In genomic region chr3R:25069569-25069968, dm6 we compare ENCODE assay signal across 1 fruit fly cellular context.
A peak's percentile ranks its signal among the peaks of the same experiment; 100 is the strongest.
TF ChIP-seq lines count a peak whose summit lies in the region.

Gene Stt3B (minus strand): TSS chr3R:25069637.
Gene CG11839 (plus strand): TSS chr3R:25069927.

TF ChIP-seq in whole organism, embryonic, 481 proteins besides CTCF, POLR2A, EP300 and RAD21 (continued from another document and continues in another):
- peak; percentile 70 for TF ChIP-seq CG18262 (tag; optimal IDR thresholded peaks at IDR 0.05; lab: Kevin White, UChicago)
- peak; percentile 45 for TF ChIP-seq gcm2 (GFP tag; optimal IDR thresholded peaks at IDR 0.05; lab: Kevin White, UChicago)
- TF ChIP-seq lov (optimal IDR thresholded peaks at IDR 0.05; lab: Kevin White, UChicago): no peak
- no peak for TF ChIP-seq lov (GFP tag; IDR thresholded peaks at IDR 0.05; lab: Robert Waterston, UW)
- TF ChIP-seq HmgZ (tag; optimal IDR thresholded peaks at IDR 0.05; lab: Kevin White, UChicago): peak; percentile 89
- TF ChIP-seq Oaz (GFP tag; IDR thresholded peaks at IDR 0.05; lab: Robert Waterston, UW): 0 out of 2 replicates have a peak, but pooled peaks have one; percentile 55
- TF ChIP-seq cas (GFP tag; IDR thresholded peaks at IDR 0.05; lab: Robert Waterston, UW): peak; percentile 10; the same call in 1 of the 2 replicates
- no peak for TF ChIP-seq gsb (GFP tag; IDR thresholded peaks at IDR 0.05; lab: Robert Waterston, UW)
- no peak for TF ChIP-seq CG11560 (tag; IDR thresholded peaks at IDR 0.05; lab: Robert Waterston, UW)
- no peak for TF ChIP-seq NfI (GFP tag; optimal IDR thresholded peaks at IDR 0.05; lab: Kevin White, UChicago)
- TF ChIP-seq gfzf (GFP tag; optimal IDR thresholded peaks at IDR 0.05; lab: Kevin White, UChicago): peak; percentile 46
- no peak for TF ChIP-seq sqz (GFP tag; optimal IDR thresholded peaks at IDR 0.05; lab: Kevin White, UChicago)
- TF ChIP-seq hkb (optimal IDR thresholded peaks at IDR 0.05; lab: Kevin White, UChicago): no peak
- peak; percentile 67 for TF ChIP-seq hkb (GFP tag; IDR thresholded peaks at IDR 0.05; lab: Robert Waterston, UW)
- TF ChIP-seq btn (GFP tag; optimal IDR thresholded peaks at IDR 0.05; lab: Kevin White, UChicago): peak; percentile 43
- TF ChIP-seq ara (GFP tag; IDR thresholded peaks at IDR 0.05; lab: Robert Waterston, UW): no peak; the same call in 1 of the 2 replicates
- no peak for TF ChIP-seq ham (GFP tag; IDR thresholded peaks at IDR 0.05; lab: Robert Waterston, UW)
- TF ChIP-seq CG1602 (GFP tag; optimal IDR thresholded peaks at IDR 0.05; lab: Kevin White, UChicago): peak; percentile 69
- TF ChIP-seq sd (tag; optimal IDR thresholded peaks at IDR 0.05; lab: Kevin White, UChicago): no peak
- TF ChIP-seq CG13775 (GFP tag; optimal IDR thresholded peaks at IDR 0.05; lab: Kevin White, UChicago): peak; percentile 74
- TF ChIP-seq CG5953 (GFP tag; IDR thresholded peaks at IDR 0.05; lab: Robert Waterston, UW): no peak
- no peak for TF ChIP-seq CG8478 (optimal IDR thresholded peaks at IDR 0.05; lab: Kevin White, UChicago)
- TF ChIP-seq CG15269 (tag; optimal IDR thresholded peaks at IDR 0.05; lab: Kevin White, UChicago): no peak
- peak; percentile 24 for TF ChIP-seq nom (GFP tag; optimal IDR thresholded peaks at IDR 0.05; lab: Kevin White, UChicago)
- peak; percentile 62; the same call in 1 of the 2 replicates for TF ChIP-seq Atf6 (GFP tag; IDR thresholded peaks at IDR 0.05; lab: Robert Waterston, UW)
- TF ChIP-seq Mrtf (GFP tag; IDR thresholded peaks at IDR 0.05; lab: Robert Waterston, UW): 0 out of 3 replicates have a peak, but pooled peaks have one; percentile 13
- TF ChIP-seq CG3163 (GFP tag; optimal IDR thresholded peaks at IDR 0.05; lab: Kevin White, UChicago): peak; percentile 68
- TF ChIP-seq dysf (GFP tag; IDR thresholded peaks at IDR 0.05; lab: Robert Waterston, UW): peak; percentile 71; the same call in 2 of the 3 replicates
- TF ChIP-seq CG1832 (GFP tag; optimal IDR thresholded peaks at IDR 0.05; lab: Kevin White, UChicago): no peak
- TF ChIP-seq wdn (GFP tag; IDR thresholded peaks at IDR 0.05; lab: Robert Waterston, UW): peak; percentile 43; the same call in 1 of the 2 replicates
- no peak for TF ChIP-seq Oli (tag; optimal IDR thresholded peaks at IDR 0.05; lab: Kevin White, UChicago)
- peak; percentile 62 for TF ChIP-seq B-H2 (GFP tag; optimal IDR thresholded peaks at IDR 0.05; lab: Kevin White, UChicago)
- peak; percentile 59 for TF ChIP-seq ERR (GFP tag; optimal IDR thresholded peaks at IDR 0.05; lab: Kevin White, UChicago)
- TF ChIP-seq vnd (GFP tag; IDR thresholded peaks at IDR 0.05; lab: Robert Waterston, UW; ENCODE audit: partially characterized antibody): peak; percentile 90
- TF ChIP-seq grn (GFP tag; optimal IDR thresholded peaks at IDR 0.05; lab: Kevin White, UChicago): no peak
- peak; percentile 72 for TF ChIP-seq nerfin-1 (tag; optimal IDR thresholded peaks at IDR 0.05; lab: Kevin White, UChicago)
- peak; percentile 70 for TF ChIP-seq Fer3 (tag; optimal IDR thresholded peaks at IDR 0.05; lab: Kevin White, UChicago)
- TF ChIP-seq ato (GFP tag; IDR thresholded peaks at IDR 0.05; lab: Robert Waterston, UW; ENCODE audit: partially characterized antibody): peak; percentile 69
- TF ChIP-seq run (tag; optimal IDR thresholded peaks at IDR 0.05; lab: Kevin White, UChicago): no peak
- TF ChIP-seq Taf1 (GFP tag; IDR thresholded peaks at IDR 0.05; lab: Robert Waterston, UW): peak; percentile 65; the same call in 1 of the 2 replicates
- TF ChIP-seq Meics (GFP tag; optimal IDR thresholded peaks at IDR 0.05; lab: Kevin White, UChicago): no peak
- no peak for TF ChIP-seq CG7357 (GFP tag; IDR thresholded peaks at IDR 0.05; lab: Robert Waterston, UW)
- TF ChIP-seq CG15479 (GFP tag; optimal IDR thresholded peaks at IDR 0.05; lab: Kevin White, UChicago): no peak
- TF ChIP-seq hth (optimal IDR thresholded peaks at IDR 0.05; lab: Kevin White, UChicago): no peak
- no peak for TF ChIP-seq CG11723 (GFP tag; optimal IDR thresholded peaks at IDR 0.05; lab: Kevin White, UChicago)
- no peak for TF ChIP-seq fru (optimal IDR thresholded peaks at IDR 0.05; lab: Kevin White, UChicago)
- TF ChIP-seq jumu (GFP tag; optimal IDR thresholded peaks at IDR 0.05; lab: Kevin White, UChicago): peak; percentile 82
- TF ChIP-seq Hr51 (GFP tag; optimal IDR thresholded peaks at IDR 0.05; lab: Kevin White, UChicago): peak in 1 of 2 experiments; percentile 81
- no peak; the same call in 1 of the 2 replicates for TF ChIP-seq CG11247 (GFP tag; IDR thresholded peaks at IDR 0.05; lab: Robert Waterston, UW)
- peak; percentile 85 for TF ChIP-seq CG14710 (tag; optimal IDR thresholded peaks at IDR 0.05; lab: Kevin White, UChicago)
- peak; percentile 71 for TF ChIP-seq CG9437 (GFP tag; optimal IDR thresholded peaks at IDR 0.05; lab: Kevin White, UChicago)
- peak; percentile 76; the same call in 1 of the 2 replicates for TF ChIP-seq tna (GFP tag; IDR thresholded peaks at IDR 0.05; lab: Robert Waterston, UW; ENCODE audit: partially characterized antibody)
- TF ChIP-seq MTF-1 (GFP tag; optimal IDR thresholded peaks at IDR 0.05; lab: Kevin White, UChicago; ENCODE audit: borderline replicate concordance): no peak
- TF ChIP-seq Xbp1 (GFP tag; optimal IDR thresholded peaks at IDR 0.05; lab: Kevin White, UChicago): peak; percentile 95
- peak; percentile 72 for TF ChIP-seq Dad (GFP tag; optimal IDR thresholded peaks at IDR 0.05; lab: Kevin White, UChicago)
- peak; percentile 86 for TF ChIP-seq CHES-1-like (GFP tag; optimal IDR thresholded peaks at IDR 0.05; lab: Kevin White, UChicago)
- peak; percentile 78 for TF ChIP-seq tin (GFP tag; optimal IDR thresholded peaks at IDR 0.05; lab: Kevin White, UChicago)
- TF ChIP-seq TFAM (GFP tag; optimal IDR thresholded peaks at IDR 0.05; lab: Kevin White, UChicago): no peak
- no peak for TF ChIP-seq CG10147 (GFP tag; optimal IDR thresholded peaks at IDR 0.05; lab: Kevin White, UChicago)
- no peak for TF ChIP-seq Drgx (GFP tag; IDR thresholded peaks at IDR 0.05; lab: Robert Waterston, UW)
- no peak for TF ChIP-seq CG4360 (GFP tag; IDR thresholded peaks at IDR 0.05; lab: Robert Waterston, UW)
- 0 out of 2 replicates have a peak, but pooled peaks have one; percentile 6 for TF ChIP-seq ttk (GFP tag; IDR thresholded peaks at IDR 0.05; lab: Robert Waterston, UW)
- no peak; the same call in 1 of the 2 replicates for TF ChIP-seq H2.0 (GFP tag; IDR thresholded peaks at IDR 0.05; lab: Robert Waterston, UW)
- TF ChIP-seq sug (tag; optimal IDR thresholded peaks at IDR 0.05; lab: Kevin White, UChicago): peak; percentile 81
- no peak for TF ChIP-seq jigr1 (GFP tag; IDR thresholded peaks at IDR 0.05; lab: Robert Waterston, UW)
- peak; percentile 64 for TF ChIP-seq CG11398 (GFP tag; optimal IDR thresholded peaks at IDR 0.05; lab: Kevin White, UChicago)
- peak; percentile 95 for TF ChIP-seq CG16813 (GFP tag; IDR thresholded peaks at IDR 0.05; lab: Robert Waterston, UW; ENCODE audit: partially characterized antibody)
- no peak for TF ChIP-seq CG13123 (GFP tag; optimal IDR thresholded peaks at IDR 0.05; lab: Kevin White, UChicago)
- TF ChIP-seq lab (GFP tag; optimal IDR thresholded peaks at IDR 0.05; lab: Kevin White, UChicago): no peak
- TF ChIP-seq Fer2 (tag; optimal IDR thresholded peaks at IDR 0.05; lab: Kevin White, UChicago): peak; percentile 58
- peak; percentile 54 for TF ChIP-seq slp2 (GFP tag; optimal IDR thresholded peaks at IDR 0.05; lab: Kevin White, UChicago)
- peak; percentile 76 for TF ChIP-seq CG1647 (GFP tag; optimal IDR thresholded peaks at IDR 0.05; lab: Kevin White, UChicago)
- TF ChIP-seq Atf-2 (GFP tag; optimal IDR thresholded peaks at IDR 0.05; lab: Kevin White, UChicago): peak; percentile 70
- peak; percentile 30 for TF ChIP-seq trh (GFP tag; optimal IDR thresholded peaks at IDR 0.05; lab: Kevin White, UChicago)
- TF ChIP-seq D (optimal IDR thresholded peaks at IDR 0.05; lab: Kevin White, UChicago): no peak
- no peak for TF ChIP-seq D (GFP tag; optimal IDR thresholded peaks at IDR 0.05; lab: Kevin White, UChicago)
- TF ChIP-seq CG8290 (GFP tag; optimal IDR thresholded peaks at IDR 0.05; lab: Kevin White, UChicago): peak; percentile 70
- no peak for TF ChIP-seq CG8290 (tag; optimal IDR thresholded peaks at IDR 0.05; lab: Kevin White, UChicago)
- no peak for TF ChIP-seq cwo (GFP tag; optimal IDR thresholded peaks at IDR 0.05; lab: Kevin White, UChicago)
- TF ChIP-seq hb (GFP tag; IDR thresholded peaks at IDR 0.05; lab: Robert Waterston, UW; ENCODE audit: partially characterized antibody): peak; percentile 91
- no peak for TF ChIP-seq corto (GFP tag; optimal IDR thresholded peaks at IDR 0.05; lab: Kevin White, UChicago)
- peak; percentile 10 for TF ChIP-seq Neu2 (GFP tag; optimal IDR thresholded peaks at IDR 0.05; lab: Kevin White, UChicago; ENCODE audit: borderline replicate concordance)
- no peak for TF ChIP-seq rib (GFP tag; IDR thresholded peaks at IDR 0.05; lab: Robert Waterston, UW)
- peak; percentile 73 for TF ChIP-seq lbe (GFP tag; optimal IDR thresholded peaks at IDR 0.05; lab: Kevin White, UChicago)
- TF ChIP-seq chinmo (GFP tag; IDR thresholded peaks at IDR 0.05; lab: Robert Waterston, UW; ENCODE audit: partially characterized antibody): peak; percentile 64; the same call in 2 of the 4 replicates
- no peak for TF ChIP-seq ssp (GFP tag; IDR thresholded peaks at IDR 0.05; lab: Robert Waterston, UW)
- TF ChIP-seq YL-1 (GFP tag; optimal IDR thresholded peaks at IDR 0.05; lab: Kevin White, UChicago): peak; percentile 79
- no peak for TF ChIP-seq tap (tag; optimal IDR thresholded peaks at IDR 0.05; lab: Kevin White, UChicago)
- peak; percentile 74 for TF ChIP-seq CG9727 (GFP tag; optimal IDR thresholded peaks at IDR 0.05; lab: Kevin White, UChicago)
- no peak for TF ChIP-seq CG18599 (GFP tag; optimal IDR thresholded peaks at IDR 0.05; lab: Kevin White, UChicago)
- no peak for TF ChIP-seq fd64A (GFP tag; optimal IDR thresholded peaks at IDR 0.05; lab: Kevin White, UChicago)
- TF ChIP-seq Bteb2 (GFP tag; optimal IDR thresholded peaks at IDR 0.05; lab: Kevin White, UChicago): peak; percentile 70
- TF ChIP-seq knrl (GFP tag; IDR thresholded peaks at IDR 0.05; lab: Robert Waterston, UW; ENCODE audit: partially characterized antibody): peak; percentile 96
- TF ChIP-seq CG32772 (GFP tag; IDR thresholded peaks at IDR 0.05; lab: Robert Waterston, UW): no peak
- TF ChIP-seq HHEX (GFP tag; optimal IDR thresholded peaks at IDR 0.05; lab: Kevin White, UChicago): no peak
- peak; percentile 1 for TF ChIP-seq CG17912 (GFP tag; optimal IDR thresholded peaks at IDR 0.05; lab: Kevin White, UChicago)
- no peak for TF ChIP-seq CG2875 (GFP tag; optimal IDR thresholded peaks at IDR 0.05; lab: Kevin White, UChicago)
- no peak for TF ChIP-seq CG3838 (GFP tag; optimal IDR thresholded peaks at IDR 0.05; lab: Kevin White, UChicago)
- TF ChIP-seq caup (GFP tag; optimal IDR thresholded peaks at IDR 0.05; lab: Kevin White, UChicago; ENCODE audit: severe bottlenecking): no peak
- peak; percentile 85 for TF ChIP-seq CG2712 (tag; optimal IDR thresholded peaks at IDR 0.05; lab: Kevin White, UChicago)
- TF ChIP-seq CG17802 (tag; optimal IDR thresholded peaks at IDR 0.05; lab: Kevin White, UChicago): no peak
- TF ChIP-seq MESR4 (GFP tag; optimal IDR thresholded peaks at IDR 0.05; lab: Kevin White, UChicago): peak; percentile 46
- peak; percentile 97 for TF ChIP-seq Dll (GFP tag; IDR thresholded peaks at IDR 0.05; lab: Robert Waterston, UW; ENCODE audit: partially characterized antibody)
- no peak for TF ChIP-seq NC2α (GFP tag; optimal IDR thresholded peaks at IDR 0.05; lab: Kevin White, UChicago)
- TF ChIP-seq NC2β (GFP tag; optimal IDR thresholded peaks at IDR 0.05; lab: Kevin White, UChicago): peak; percentile 71
- TF ChIP-seq E2f2 (GFP tag; IDR thresholded peaks at IDR 0.05; lab: Robert Waterston, UW): peak; percentile 67
- peak; percentile 48 for TF ChIP-seq CG31388 (GFP tag; optimal IDR thresholded peaks at IDR 0.05; lab: Kevin White, UChicago)
- TF ChIP-seq scrt (GFP tag; optimal IDR thresholded peaks at IDR 0.05; lab: Kevin White, UChicago): no peak
- no peak for TF ChIP-seq unpg (GFP tag; optimal IDR thresholded peaks at IDR 0.05; lab: Kevin White, UChicago)
- TF ChIP-seq Myb (GFP tag; optimal IDR thresholded peaks at IDR 0.05; lab: Kevin White, UChicago): peak; percentile 73
- no peak for TF ChIP-seq odd (GFP tag; optimal IDR thresholded peaks at IDR 0.05; lab: Kevin White, UChicago)
- peak; percentile 88 for TF ChIP-seq CG30403 (GFP tag; optimal IDR thresholded peaks at IDR 0.05; lab: Kevin White, UChicago)
- TF ChIP-seq Stat92E (GFP tag; optimal IDR thresholded peaks at IDR 0.05; lab: Kevin White, UChicago): peak in 1 of 3 experiments; percentile 33
- TF ChIP-seq CG6689 (GFP tag; IDR thresholded peaks at IDR 0.05; lab: Robert Waterston, UW): no peak; the same call in 1 of the 2 replicates
- TF ChIP-seq gt (GFP tag; IDR thresholded peaks at IDR 0.05; lab: Robert Waterston, UW): no peak
- no peak for TF ChIP-seq Hey (tag; optimal IDR thresholded peaks at IDR 0.05; lab: Kevin White, UChicago)
- no peak for TF ChIP-seq nau (GFP tag; optimal IDR thresholded peaks at IDR 0.05; lab: Kevin White, UChicago)
- TF ChIP-seq ro (GFP tag; IDR thresholded peaks at IDR 0.05; lab: Robert Waterston, UW): no peak
- no peak for TF ChIP-seq CG10366 (GFP tag; IDR thresholded peaks at IDR 0.05; lab: Robert Waterston, UW)
- TF ChIP-seq sob (GFP tag; IDR thresholded peaks at IDR 0.05; lab: Robert Waterston, UW): peak; percentile 85; the same call in 1 of the 2 replicates
- peak; percentile 18 for TF ChIP-seq da (GFP tag; optimal IDR thresholded peaks at IDR 0.05; lab: Kevin White, UChicago)
- TF ChIP-seq phol (tag; optimal IDR thresholded peaks at IDR 0.05; lab: Kevin White, UChicago): peak; percentile 82
- TF ChIP-seq crp (GFP tag; optimal IDR thresholded peaks at IDR 0.05; lab: Kevin White, UChicago): peak in 1 of 2 experiments; percentile 43
- peak; percentile 66 for TF ChIP-seq CG3281 (GFP tag; optimal IDR thresholded peaks at IDR 0.05; lab: Kevin White, UChicago)
- TF ChIP-seq otp (GFP tag; IDR thresholded peaks at IDR 0.05; lab: Robert Waterston, UW): no peak
- TF ChIP-seq h (optimal IDR thresholded peaks at IDR 0.05; lab: Kevin White, UChicago): no peak
- TF ChIP-seq BtbVII (GFP tag; optimal IDR thresholded peaks at IDR 0.05; lab: Kevin White, UChicago): no peak
- peak; percentile 67 for TF ChIP-seq CG8924 (tag; optimal IDR thresholded peaks at IDR 0.05; lab: Kevin White, UChicago)
- TF ChIP-seq CG12942 (GFP tag; optimal IDR thresholded peaks at IDR 0.05; lab: Kevin White, UChicago): peak; percentile 75
- TF ChIP-seq trem (tag; optimal IDR thresholded peaks at IDR 0.05; lab: Kevin White, UChicago): peak; percentile 100
- TF ChIP-seq Ada2b (GFP tag; IDR thresholded peaks at IDR 0.05; lab: Robert Waterston, UW): peak; percentile 58
